Fruit fly (Drosophila melanogaster) whole organism, embryonic: ENCODE data around the gene Trl.

Source experiments
- Aef1 ChIP-seq: fragments of 200-800 bp; sonication (Bioruptor generic); IDR thresholded peaks from 3 replicates; pipeline ENCODE4 v1.3.6; 2022; ENCODE audit warnings: missing biosample characterization, missing genetic modification characterization
- Blimp-1 ChIP-seq: fragments of 200-800 bp; sonication (Bioruptor generic); optimal IDR thresholded peaks from 3 replicates; lab custom pipeline; 2018; ENCODE audit warnings: missing biosample characterization, missing genetic modification characterization, mild to moderate bottlenecking, moderate library complexity, missing genetic modification reagents
- CG15269 ChIP-seq: fragments of 200-800 bp; sonication (Bioruptor generic); optimal IDR thresholded peaks from 2 replicates; lab custom pipeline; 2018; ENCODE audit warnings: missing biosample characterization, mild to moderate bottlenecking, missing genetic modification characterization, moderate library complexity
- CG17912 ChIP-seq: fragments of 200-800 bp; sonication (Bioruptor generic); optimal IDR thresholded peaks from 2 replicates; lab custom pipeline; 2018; ENCODE audit warnings: missing biosample characterization, mild to moderate bottlenecking, missing genetic modification characterization
- CG2120 ChIP-seq: fragments of 200-800 bp; sonication (Bioruptor generic); optimal IDR thresholded peaks from 3 replicates; lab custom pipeline; 2016; ENCODE audit warnings: missing biosample characterization, missing genetic modification characterization
- CG3281 ChIP-seq: fragments of 200-800 bp; sonication (Bioruptor generic); optimal IDR thresholded peaks from 3 replicates; lab custom pipeline; 2017; ENCODE audit warnings: missing biosample characterization, mild to moderate bottlenecking, missing genetic modification characterization
- CG4707 ChIP-seq: fragments of 200-800 bp; sonication (Bioruptor generic); optimal IDR thresholded peaks from 2 replicates; lab custom pipeline; 2018; ENCODE audit warnings: missing biosample characterization, mild to moderate bottlenecking, missing genetic modification characterization, moderate library complexity
- CG7987 ChIP-seq: fragments of 200-800 bp; sonication (Bioruptor generic); optimal IDR thresholded peaks from 2 replicates; lab custom pipeline; 2018; ENCODE audit warnings: missing biosample characterization, mild to moderate bottlenecking, missing genetic modification characterization, moderate library complexity
- CG9932 ChIP-seq: fragments of 200-800 bp; sonication (Bioruptor generic); IDR thresholded peaks from 2 replicates; pipeline ENCODE4 v1.3.6; 2022; ENCODE audit warnings: missing biosample characterization, missing genetic modification characterization
- CHES-1-like ChIP-seq: fragments of 200-800 bp; sonication (Bioruptor generic); optimal IDR thresholded peaks from 2 replicates; lab custom pipeline; 2016; ENCODE audit warnings: missing biosample characterization, missing genetic modification characterization
- D19B ChIP-seq: fragments of 200-800 bp; sonication (Bioruptor generic); optimal IDR thresholded peaks from 2 replicates; lab custom pipeline; 2017; ENCODE audit warnings: missing biosample characterization, mild to moderate bottlenecking, missing genetic modification characterization
- Dip3 ChIP-seq: fragments of 200-800 bp; sonication (Bioruptor generic); optimal IDR thresholded peaks from 3 replicates; lab custom pipeline; 2016; ENCODE audit warnings: missing biosample characterization, missing genetic modification characterization
- Dp ChIP-seq: fragments of 200-800 bp; sonication (Bioruptor generic); optimal IDR thresholded peaks from 2 replicates; lab custom pipeline; 2018; ENCODE audit warnings: missing biosample characterization, mild to moderate bottlenecking, missing genetic modification characterization, moderate library complexity
- H2.0 ChIP-seq: fragments of 200-800 bp; sonication (Bioruptor generic); IDR thresholded peaks from 2 replicates; pipeline ENCODE4 v1.3.6; 2022; ENCODE audit warnings: missing biosample characterization, missing genetic modification characterization
- HLHmδ ChIP-seq: fragments of 200-800 bp; sonication (Bioruptor generic); optimal IDR thresholded peaks from 2 replicates; lab custom pipeline; 2018; ENCODE audit warnings: missing biosample characterization, mild to moderate bottlenecking, missing genetic modification characterization, moderate library complexity
- Hr39 ChIP-seq: fragments of >200 bp; optimal IDR thresholded peaks from 2 replicates; lab custom pipeline; 2017
- Hr51 ChIP-seq, 2 experiments: fragments of 200-800 bp; sonication (Bioruptor generic); optimal IDR thresholded peaks; 2 replicates in 1 of 2; 3 replicates in 1 of 2; lab custom pipeline; 2016 to 2018; ENCODE audit warnings: missing biosample characterization in 2 of 2, missing genetic modification characterization in 2 of 2, mild to moderate bottlenecking in 1 of 2, moderate library complexity in 1 of 2
- Kr ChIP-seq: fragments of 200-800 bp; sonication (Bioruptor generic); optimal IDR thresholded peaks from 2 replicates; lab custom pipeline; 2017; ENCODE audit warnings: missing biosample characterization, mild to moderate bottlenecking, missing genetic modification characterization
- Lim3 ChIP-seq: fragments of 200-800 bp; sonication (Bioruptor generic); IDR thresholded peaks from 2 replicates; pipeline ENCODE4 v1.3.6; 2022; ENCODE audit warnings: missing biosample characterization, missing genetic modification characterization
- NC2β ChIP-seq: fragments of 200-800 bp; sonication (Bioruptor generic); optimal IDR thresholded peaks from 2 replicates; lab custom pipeline; 2016; ENCODE audit warnings: missing biosample characterization, missing genetic modification characterization
- NK7.1 ChIP-seq: fragments of 200-800 bp; sonication (Bioruptor generic); optimal IDR thresholded peaks from 3 replicates; lab custom pipeline; 2016; ENCODE audit warnings: missing biosample characterization, missing genetic modification characterization
- Oli ChIP-seq: fragments of 200-800 bp; sonication (Bioruptor generic); optimal IDR thresholded peaks from 2 replicates; lab custom pipeline; 2018; ENCODE audit warnings: missing biosample characterization, mild to moderate bottlenecking, missing genetic modification characterization, moderate library complexity
- PHDP ChIP-seq: fragments of 200-800 bp; sonication (Bioruptor generic); optimal IDR thresholded peaks from 3 replicates; lab custom pipeline; 2018; ENCODE audit warnings: missing biosample characterization, mild to moderate bottlenecking, missing genetic modification characterization, moderate library complexity
- Rfx ChIP-seq: fragments of 200-800 bp; sonication (Bioruptor generic); IDR thresholded peaks from 2 replicates; pipeline ENCODE4 v1.3.6; 2022; ENCODE audit warnings: missing biosample characterization, missing genetic modification characterization
- Rx ChIP-seq: fragments of 200-800 bp; sonication (Bioruptor generic); IDR thresholded peaks from 2 replicates; pipeline ENCODE4 v1.3.6; 2022; ENCODE audit warnings: missing biosample characterization, missing genetic modification characterization
- Vsx1 ChIP-seq: fragments of 200-800 bp; sonication (Bioruptor generic); optimal IDR thresholded peaks from 2 replicates; lab custom pipeline; 2017; ENCODE audit warnings: missing biosample characterization, mild to moderate bottlenecking, missing genetic modification characterization, missing genetic modification reagents
- ap ChIP-seq: fragments of 200-800 bp; sonication (Bioruptor generic); IDR thresholded peaks from 2 replicates; pipeline ENCODE4 v1.3.6; 2022; ENCODE audit warnings: missing biosample characterization, missing genetic modification characterization
- bbx ChIP-seq: fragments of 200-800 bp; sonication (Bioruptor generic); IDR thresholded peaks from 2 replicates; pipeline ENCODE4 v1.3.6; 2022; ENCODE audit warnings: missing biosample characterization, missing genetic modification characterization; ENCODE audit not compliant: partially characterized antibody
- chif ChIP-seq, 2 experiments: fragments of 200-800 bp; sonication (Bioruptor generic); optimal IDR thresholded peaks; 3 replicates each; lab custom pipeline; 2016; ENCODE audit warnings: missing biosample characterization in 2 of 2, missing genetic modification characterization in 2 of 2
- chm ChIP-seq: fragments of 200-800 bp; sonication (Bioruptor generic); IDR thresholded peaks from 2 replicates; pipeline ENCODE4 v1.3.6; 2022; ENCODE audit warnings: missing biosample characterization, missing genetic modification characterization
- ci ChIP-seq: fragments of 200-800 bp; sonication (Bioruptor generic); IDR thresholded peaks from 3 replicates; pipeline ENCODE4 v1.3.6; 2022; ENCODE audit warnings: missing biosample characterization, missing genetic modification characterization
- dmrt11E ChIP-seq: fragments of 200-800 bp; sonication (Bioruptor generic); optimal IDR thresholded peaks from 3 replicates; lab custom pipeline; 2018; ENCODE audit warnings: missing biosample characterization, mild to moderate bottlenecking, missing genetic modification characterization, moderate library complexity
- dpn ChIP-seq, 2 experiments: fragments of 200-800 bp; sonication (Bioruptor generic); optimal IDR thresholded peaks; 3 replicates each; lab custom pipeline; 2016; ENCODE audit warnings: missing biosample characterization in 2 of 2, missing genetic modification characterization in 2 of 2
- emc ChIP-seq: fragments of 200-800 bp; sonication (Bioruptor generic); optimal IDR thresholded peaks from 2 replicates; lab custom pipeline; 2016; ENCODE audit warnings: missing biosample characterization, missing genetic modification characterization
- fd96Cb ChIP-seq: fragments of 200-800 bp; sonication (Bioruptor generic); optimal IDR thresholded peaks from 2 replicates; lab custom pipeline; 2018; ENCODE audit warnings: missing biosample characterization, mild to moderate bottlenecking, missing genetic modification characterization, moderate library complexity
- h ChIP-seq: fragments of >200 bp; optimal IDR thresholded peaks from 2 replicates; lab custom pipeline; 2017
- ham ChIP-seq: fragments of 200-800 bp; sonication (Bioruptor generic); IDR thresholded peaks from 2 replicates; pipeline ENCODE4 v1.3.6; 2022; ENCODE audit warnings: missing biosample characterization, missing genetic modification characterization
- hbn ChIP-seq: fragments of 200-800 bp; sonication (Bioruptor generic); IDR thresholded peaks from 2 replicates; pipeline ENCODE4 v1.3.6; 2022; ENCODE audit warnings: missing biosample characterization, missing genetic modification characterization; ENCODE audit not compliant: partially characterized antibody
- hth ChIP-seq: fragments of >200 bp; optimal IDR thresholded peaks from 2 replicates; lab custom pipeline; 2017; ENCODE audit warnings: inconsistent platforms
- jing ChIP-seq: fragments of 200-800 bp; sonication (Bioruptor generic); optimal IDR thresholded peaks from 2 replicates; lab custom pipeline; 2018; ENCODE audit warnings: missing biosample characterization, mild to moderate bottlenecking, missing genetic modification characterization
- lov ChIP-seq, 2 experiments: fragments of 200-800 bp in 1 of 2; fragments of >200 bp in 1 of 2; sonication (Bioruptor generic) in 1 of 2; IDR thresholded peaks in 1 of 2; optimal IDR thresholded peaks in 1 of 2; 2 replicates in 1 of 2; 3 replicates in 1 of 2; pipeline versions ENCODE4 v1.3.6 to Lab custom; 2017 to 2022; ENCODE audit warnings: missing biosample characterization in 1 of 2, missing genetic modification characterization in 1 of 2
- org-1 ChIP-seq: fragments of 200-800 bp; sonication (Bioruptor generic); optimal IDR thresholded peaks from 2 replicates; lab custom pipeline; 2017; ENCODE audit warnings: missing biosample characterization, missing genetic modification characterization
- pum ChIP-seq: fragments of 200-800 bp; sonication (Bioruptor generic); optimal IDR thresholded peaks from 2 replicates; lab custom pipeline; 2016; ENCODE audit warnings: missing biosample characterization, missing genetic modification characterization
- run ChIP-seq: fragments of 200-800 bp; sonication (Bioruptor generic); optimal IDR thresholded peaks from 3 replicates; lab custom pipeline; 2018; ENCODE audit warnings: missing biosample characterization, mild to moderate bottlenecking, missing genetic modification characterization
- sc ChIP-seq, 3 experiments: fragments of >200 bp in 2 of 3; fragments of 200-800 bp in 1 of 3; sonication (Bioruptor generic) in 1 of 3; optimal IDR thresholded peaks; 2 replicates in 2 of 3; 3 replicates in 1 of 3; lab custom pipeline; 2017; ENCODE audit warnings: mild to moderate bottlenecking in 1 of 3, missing biosample characterization in 1 of 3, missing genetic modification characterization in 1 of 3, missing genetic modification reagents in 1 of 3
- scrt ChIP-seq: fragments of 200-800 bp; sonication (Bioruptor generic); optimal IDR thresholded peaks from 2 replicates; lab custom pipeline; 2018; ENCODE audit warnings: missing biosample characterization, mild to moderate bottlenecking, missing genetic modification characterization, moderate library complexity
- sob ChIP-seq: fragments of 200-800 bp; sonication (Bioruptor generic); IDR thresholded peaks from 2 replicates; pipeline ENCODE4 v1.3.6; 2022; ENCODE audit warnings: missing biosample characterization, missing genetic modification characterization
- stwl ChIP-seq: fragments of 200-800 bp; sonication (Bioruptor generic); optimal IDR thresholded peaks from 3 replicates; lab custom pipeline; 2018; ENCODE audit warnings: missing biosample characterization, mild to moderate bottlenecking, missing genetic modification characterization, moderate library complexity
- sug ChIP-seq: fragments of 200-800 bp; optimal IDR thresholded peaks from 2 replicates; lab custom pipeline; 2019; ENCODE audit warnings: missing biosample characterization, mild to moderate bottlenecking, missing genetic modification characterization, moderate library complexity
- unpg ChIP-seq: fragments of 200-800 bp; sonication (Bioruptor generic); optimal IDR thresholded peaks from 3 replicates; lab custom pipeline; 2018; ENCODE audit warnings: missing biosample characterization, mild to moderate bottlenecking, missing genetic modification characterization, moderate library complexity
- zfh1 ChIP-seq: fragments of 200-800 bp; sonication (Bioruptor generic); IDR thresholded peaks from 3 replicates; pipeline ENCODE4 v1.3.6; 2022; ENCODE audit warnings: missing biosample characterization, missing genetic modification characterization

The Trl gene

dm6 chr3L:14789676-14790075, 28.8 kb upstream of the Trl start, which contains the start of gene Helz (continued):
- TF ChIP-seq hth = no peak
- TF ChIP-seq PHDP (tag; lab: Kevin White, UChicago) = no peak
- no peak for TF ChIP-seq CG17912 (GFP tag; lab: Kevin White, UChicago)
- TF ChIP-seq HLHmδ = peak; percentile 40
- 0 out of 2 replicates have a peak, but pooled peaks have one; percentile 12 for TF ChIP-seq H2.0 (GFP tag; lab: Robert Waterston, UW)
- TF ChIP-seq CG9932 (GFP tag; lab: Robert Waterston, UW) = peak; percentile 69
- TF ChIP-seq run (tag; lab: Kevin White, UChicago) = no peak
- TF ChIP-seq ham (GFP tag; lab: Robert Waterston, UW) = no peak
- no peak for TF ChIP-seq Hr51 (GFP tag; optimal IDR thresholded peaks at IDR 0.05; lab: Kevin White, UChicago)
- no peak for TF ChIP-seq org-1
- no peak for TF ChIP-seq CG2120 (GFP tag; lab: Kevin White, UChicago)
- TF ChIP-seq Blimp-1 (GFP tag; lab: Kevin White, UChicago) = no peak
- no peak for TF ChIP-seq lov (optimal IDR thresholded peaks at IDR 0.05; lab: Kevin White, UChicago)
- no peak for TF ChIP-seq lov (GFP tag; IDR thresholded peaks at IDR 0.05; lab: Robert Waterston, UW)
- peak; percentile 61 for TF ChIP-seq sob
- no peak for TF ChIP-seq hbn (GFP tag; lab: Robert Waterston, UW)
- no peak for TF ChIP-seq Oli (tag; lab: Kevin White, UChicago)
- no peak for TF ChIP-seq D19B (GFP tag; lab: Kevin White, UChicago)
- peak; percentile 17 for TF ChIP-seq Dip3 (GFP tag; lab: Kevin White, UChicago)
- no peak for TF ChIP-seq dmrt11E
- TF ChIP-seq CG4707 (GFP tag; lab: Kevin White, UChicago) = no peak
- TF ChIP-seq chm = 0 out of 2 replicates have a peak, but pooled peaks have one; percentile 14
- no peak for TF ChIP-seq sc (optimal IDR thresholded peaks at IDR 0.05; lab: Kevin White, UChicago)
- TF ChIP-seq sc (GFP tag; optimal IDR thresholded peaks at IDR 0.05; lab: Kevin White, UChicago) = no peak
- no peak for TF ChIP-seq emc (GFP tag; lab: Kevin White, UChicago)
- no peak for TF ChIP-seq scrt
- no peak for TF ChIP-seq sug (tag; lab: Kevin White, UChicago)
- no peak for TF ChIP-seq Aef1
- TF ChIP-seq jing = no peak
- TF ChIP-seq Rx (GFP tag; lab: Robert Waterston, UW) = no peak
- TF ChIP-seq CG3281 (GFP tag; lab: Kevin White, UChicago) = no peak
- peak; percentile 6 for TF ChIP-seq stwl (tag; lab: Kevin White, UChicago)
- no peak for TF ChIP-seq NC2β
- no peak for TF ChIP-seq ap (GFP tag; lab: Robert Waterston, UW)
- peak; percentile 51; the same call in 2 of the 3 replicates for TF ChIP-seq zfh1 (GFP tag; lab: Robert Waterston, UW)
- no peak for TF ChIP-seq Hr39 (lab: Kevin White, UChicago)
- no peak for TF ChIP-seq Kr (GFP tag; lab: Kevin White, UChicago)
- peak in 1 of 2 experiments; percentile 19 for TF ChIP-seq chif (GFP tag; optimal IDR thresholded peaks at IDR 0.05; lab: Kevin White, UChicago)
- no peak for TF ChIP-seq fd96Cb (tag; lab: Kevin White, UChicago)
- no peak for TF ChIP-seq pum (GFP tag; lab: Kevin White, UChicago)
- no peak for TF ChIP-seq CG15269 (tag; lab: Kevin White, UChicago)
- no peak for TF ChIP-seq unpg (GFP tag; lab: Kevin White, UChicago)
- peak; percentile 63; the same call in 1 of the 3 replicates for TF ChIP-seq ci (GFP tag; lab: Robert Waterston, UW)
- TF ChIP-seq bbx (GFP tag; lab: Robert Waterston, UW) = peak; percentile 68
- peak; percentile 96 for TF ChIP-seq Dp (GFP tag; lab: Kevin White, UChicago)
- no peak for TF ChIP-seq h (lab: Kevin White, UChicago)
- TF ChIP-seq Vsx1 (GFP tag; lab: Kevin White, UChicago) = peak; percentile 20
- no peak for TF ChIP-seq CHES-1-like (GFP tag; lab: Kevin White, UChicago)
- TF ChIP-seq Lim3 (GFP tag; lab: Robert Waterston, UW) = no peak
- TF ChIP-seq dpn (GFP tag; optimal IDR thresholded peaks at IDR 0.05; lab: Kevin White, UChicago) = no peak
- no peak for TF ChIP-seq CG7987 (GFP tag; lab: Kevin White, UChicago)
- peak; percentile 69 for TF ChIP-seq Rfx (GFP tag; lab: Robert Waterston, UW)
- no peak for TF ChIP-seq NK7.1 (GFP tag; lab: Kevin White, UChicago)
